Worm (Caenorhabditis elegans): ENCODE results near the gene Y48A5A.3.

- no peak for TF ChIP-seq akir-1 (GFP tag; optimal IDR thresholded peaks at IDR 0.05)
- TF ChIP-seq ama-1 (optimal IDR thresholded peaks at IDR 0.05), result no peak
- TF ChIP-seq ama-1 (GFP tag; optimal IDR thresholded peaks at IDR 0.05), result no peak
- no peak for TF ChIP-seq xnd-1 (tag; optimal IDR thresholded peaks at IDR 0.05)
- no peak for TF ChIP-seq bed-1 (GFP tag; IDR thresholded peaks at IDR 0.05)
Measured at ce11 chrIV:1947891-1948290, 21.6 kb upstream of the Y48A5A.3 start, which contains the start of gene tsen-54.
